Fruit fly (Drosophila melanogaster): Measurements from ENCODE around the gene CG6974.

The CG6974 gene

dm6 chr3R:15089250-15089921 is 10.3 kb upstream of the CG6974 start (continued):
- no peak for TF ChIP-seq CG11093 (GFP tag; IDR thresholded peaks at IDR 0.05)
- TF ChIP-seq CG14014 (GFP tag; IDR thresholded peaks at IDR 0.05) = no peak; the same call in 1 of the 2 replicates
- TF ChIP-seq CG7963 (GFP tag; IDR thresholded peaks at IDR 0.05; ENCODE audit: partially characterized antibody) = no peak
- peak; percentile 65 for TF ChIP-seq CG10209 (GFP tag; optimal IDR thresholded peaks at IDR 0.05)
- no peak for TF ChIP-seq bab2 (GFP tag; optimal IDR thresholded peaks at IDR 0.05)
- no peak for TF ChIP-seq GATAe (GFP tag; conservative IDR thresholded peaks at IDR 0.05)
- peak; percentile 84 for TF ChIP-seq CG17568 (GFP tag; optimal IDR thresholded peaks at IDR 0.05)
- no peak; the same call in 1 of the 2 replicates for TF ChIP-seq HLH3B (GFP tag; IDR thresholded peaks at IDR 0.05)
- peak; percentile 22 for TF ChIP-seq mam (GFP tag; optimal IDR thresholded peaks at IDR 0.05)
- peak; percentile 69 for TF ChIP-seq CG7987 (GFP tag; optimal IDR thresholded peaks at IDR 0.05)
- no peak for TF ChIP-seq vfl (GFP tag; optimal IDR thresholded peaks at IDR 0.05)
- TF ChIP-seq lbe (GFP tag; optimal IDR thresholded peaks at IDR 0.05) = no peak
- TF ChIP-seq CG7786 (GFP tag; optimal IDR thresholded peaks at IDR 0.05) = no peak
- no peak for TF ChIP-seq CG10274 (GFP tag; optimal IDR thresholded peaks at IDR 0.05)
- TF ChIP-seq Dad (GFP tag; optimal IDR thresholded peaks at IDR 0.05) = no peak
- TF ChIP-seq kay (GFP tag; optimal IDR thresholded peaks at IDR 0.05) = no peak
- peak; percentile 18 for TF ChIP-seq CG11723 (GFP tag; optimal IDR thresholded peaks at IDR 0.05)
- peak; percentile 3 for TF ChIP-seq jumu (GFP tag; optimal IDR thresholded peaks at IDR 0.05)
- no peak for TF ChIP-seq ap (GFP tag; IDR thresholded peaks at IDR 0.05)
- no peak for TF ChIP-seq CG13775 (GFP tag; optimal IDR thresholded peaks at IDR 0.05)
- no peak for TF ChIP-seq inv (GFP tag; IDR thresholded peaks at IDR 0.05; ENCODE audit: partially characterized antibody)
- peak; percentile 5 for TF ChIP-seq stwl (tag; optimal IDR thresholded peaks at IDR 0.05)
- TF ChIP-seq so (GFP tag; IDR thresholded peaks at IDR 0.05) = 0 out of 3 replicates have a peak, but pooled peaks have one; percentile 8
- no peak for TF ChIP-seq ERR (GFP tag; optimal IDR thresholded peaks at IDR 0.05)
- no peak for TF ChIP-seq nom (GFP tag; optimal IDR thresholded peaks at IDR 0.05)
- TF ChIP-seq dati (GFP tag; IDR thresholded peaks at IDR 0.05) = no peak
- TF ChIP-seq Dref (GFP tag; IDR thresholded peaks at IDR 0.05) = no peak
- no peak for TF ChIP-seq ftz-f1 (GFP tag; optimal IDR thresholded peaks at IDR 0.05)
- TF ChIP-seq Atf3 (GFP tag; optimal IDR thresholded peaks at IDR 0.05) = no peak
- no peak for TF ChIP-seq Mad (GFP tag; optimal IDR thresholded peaks at IDR 0.05)
- TF ChIP-seq trh (GFP tag; optimal IDR thresholded peaks at IDR 0.05) = no peak
- TF ChIP-seq seq (GFP tag; IDR thresholded peaks at IDR 0.05) = peak; percentile 10; the same call in 1 of the 2 replicates
- TF ChIP-seq Dbx (GFP tag; IDR thresholded peaks at IDR 0.05) = no peak
- peak; percentile 24; the same call in 1 of the 2 replicates for TF ChIP-seq onecut (GFP tag; IDR thresholded peaks at IDR 0.05)
- no peak for TF ChIP-seq CG33213 (GFP tag; optimal IDR thresholded peaks at IDR 0.05)
- TF ChIP-seq ase (GFP tag; IDR thresholded peaks at IDR 0.05) = no peak
- no peak for TF ChIP-seq ab (GFP tag; optimal IDR thresholded peaks at IDR 0.05)
- TF ChIP-seq mld (GFP tag; IDR thresholded peaks at IDR 0.05; ENCODE audit: partially characterized antibody) = no peak
- TF ChIP-seq CG4730 (GFP tag; IDR thresholded peaks at IDR 0.05) = no peak
- TF ChIP-seq Nf-YB (GFP tag; optimal IDR thresholded peaks at IDR 0.05) = peak; percentile 45
- 0 out of 3 replicates have a peak, but pooled peaks have one; percentile 38 for TF ChIP-seq CG2199 (GFP tag; IDR thresholded peaks at IDR 0.05)
- no peak for TF ChIP-seq CG3838 (GFP tag; optimal IDR thresholded peaks at IDR 0.05)
- TF ChIP-seq CG12155 (GFP tag; optimal IDR thresholded peaks at IDR 0.05) = peak; percentile 4
- TF ChIP-seq CG2202 (tag; optimal IDR thresholded peaks at IDR 0.05) = peak; percentile 70
- TF ChIP-seq pfk (GFP tag; optimal IDR thresholded peaks at IDR 0.05) = peak; percentile 38
- no peak for TF ChIP-seq CG5953 (GFP tag; IDR thresholded peaks at IDR 0.05)
- no peak for TF ChIP-seq Sox102F (GFP tag; optimal IDR thresholded peaks at IDR 0.05)
- TF ChIP-seq crc (GFP tag; optimal IDR thresholded peaks at IDR 0.05) = no peak
- no peak for TF ChIP-seq slou (GFP tag; optimal IDR thresholded peaks at IDR 0.05)
- peak; percentile 57 for TF ChIP-seq CG15696 (tag; optimal IDR thresholded peaks at IDR 0.05)
- peak; percentile 61 for TF ChIP-seq cg (GFP tag; optimal IDR thresholded peaks at IDR 0.05)

Data from whole organism, embryonic.